Worm (Caenorhabditis elegans) whole organism, L3 larva: ENCODE data around the gene mig-10.

ENCODE experiments used
- R02D3.7 ChIP-seq: fragments of 150-350 bp; optimal IDR thresholded peaks from 2 replicates; lab custom pipeline; 2014; ENCODE audit warnings: missing biosample characterization, missing genetic modification characterization
- ceh-28 ChIP-seq: fragments of 150-350 bp; optimal IDR thresholded peaks from 2 replicates; lab custom pipeline; 2014; ENCODE audit warnings: missing biosample characterization, missing genetic modification reagents, missing genetic modification characterization
- ceh-82 ChIP-seq: fragments of 150-350 bp; optimal IDR thresholded peaks from 2 replicates; lab custom pipeline; 2014; ENCODE audit warnings: missing biosample characterization, missing genetic modification characterization
- ceh-9 ChIP-seq: sonication (generic microtip); optimal IDR thresholded peaks from 2 replicates; lab custom pipeline; 2018; ENCODE audit warnings: missing biosample characterization, missing genetic modification characterization
- daf-12 ChIP-seq: fragments of 150-350 bp; optimal IDR thresholded peaks from 2 replicates; lab custom pipeline; 2014; ENCODE audit warnings: missing biosample characterization, missing genetic modification reagents, missing genetic modification characterization
- egl-27 ChIP-seq: sonication (generic microtip); optimal IDR thresholded peaks from 4 replicates; lab custom pipeline; 2017; ENCODE audit warnings: missing biosample characterization, missing genetic modification reagents, missing genetic modification characterization
- egl-5 ChIP-seq: fragments of 150-350 bp; optimal IDR thresholded peaks from 2 replicates; lab custom pipeline; 2017; ENCODE audit warnings: missing biosample characterization, missing genetic modification reagents, missing genetic modification characterization, inconsistent platforms
- elt-1 ChIP-seq: fragments of 150-350 bp; optimal IDR thresholded peaks from 2 replicates; lab custom pipeline; 2014; ENCODE audit warnings: missing biosample characterization, missing genetic modification characterization
- elt-2 ChIP-seq: sonication (generic microtip); optimal IDR thresholded peaks from 2 replicates; lab custom pipeline; 2016; ENCODE audit warnings: missing genetic modification reagents, mild to moderate bottlenecking, missing genetic modification characterization, missing compliant biosample characterization
- elt-3 ChIP-seq, 3 experiments: fragments of 150-350 bp in 1 of 3; sonication (generic microtip) in 2 of 3; optimal IDR thresholded peaks; 2 replicates in 2 of 3; 4 replicates in 1 of 3; lab custom pipeline; 2014 to 2017; ENCODE audit warnings: missing biosample characterization in 3 of 3, missing genetic modification characterization in 3 of 3
- eor-1 ChIP-seq, 2 experiments: fragments of 150-350 bp; optimal IDR thresholded peaks; 2 replicates each; lab custom pipeline; 2014 to 2018; ENCODE audit warnings: missing biosample characterization in 2 of 2, missing genetic modification characterization in 2 of 2
- fkh-10 ChIP-seq: sonication (generic microtip); optimal IDR thresholded peaks from 2 replicates; lab custom pipeline; 2017; ENCODE audit warnings: missing biosample characterization, missing genetic modification reagents, missing genetic modification characterization
- hmg-11 ChIP-seq: sonication (generic microtip); optimal IDR thresholded peaks from 2 replicates; lab custom pipeline; 2016; ENCODE audit warnings: missing genetic modification characterization, missing compliant biosample characterization
- jun-1 ChIP-seq: fragments of 150-350 bp; optimal IDR thresholded peaks from 2 replicates; lab custom pipeline; 2014; ENCODE audit warnings: missing biosample characterization, missing genetic modification reagents, missing genetic modification characterization
- lin-15B ChIP-seq: fragments of 150-350 bp; optimal IDR thresholded peaks from 2 replicates; lab custom pipeline; 2014; ENCODE audit warnings: missing biosample characterization, missing genetic modification characterization
- lin-39 ChIP-seq: fragments of 150-350 bp; optimal IDR thresholded peaks from 2 replicates; lab custom pipeline; 2018; ENCODE audit warnings: missing biosample characterization, missing genetic modification reagents, missing genetic modification characterization
- lsy-12 ChIP-seq: sonication (generic microtip); optimal IDR thresholded peaks from 2 replicates; lab custom pipeline; 2016; ENCODE audit warnings: mild to moderate bottlenecking, missing genetic modification characterization, missing compliant biosample characterization
- mdl-1 ChIP-seq: fragments of 150-350 bp; optimal IDR thresholded peaks from 2 replicates; lab custom pipeline; 2014; ENCODE audit warnings: missing biosample characterization, missing genetic modification characterization
- nfya-1 ChIP-seq: sonication (generic microtip); optimal IDR thresholded peaks from 2 replicates; lab custom pipeline; 2017; ENCODE audit warnings: missing genetic modification characterization, mild to moderate bottlenecking, missing compliant biosample characterization, antibody characterized with exemption, moderate library complexity; ENCODE audit not compliant: insufficient read depth
- nhr-12 ChIP-seq: fragments of 150-350 bp; optimal IDR thresholded peaks from 2 replicates; lab custom pipeline; 2014; ENCODE audit warnings: missing biosample characterization, missing genetic modification characterization
- nhr-23 ChIP-seq: fragments of 150-350 bp; optimal IDR thresholded peaks from 2 replicates; lab custom pipeline; 2014; ENCODE audit warnings: missing biosample characterization, missing genetic modification reagents, missing genetic modification characterization
- nhr-237 ChIP-seq: fragments of 150-350 bp; optimal IDR thresholded peaks from 2 replicates; lab custom pipeline; 2014; ENCODE audit warnings: missing biosample characterization, missing genetic modification characterization
- nhr-25 ChIP-seq: sonication (generic microtip); optimal IDR thresholded peaks from 2 replicates; lab custom pipeline; 2017; ENCODE audit warnings: missing biosample characterization, missing genetic modification characterization
- nhr-28 ChIP-seq: fragments of 150-350 bp; optimal IDR thresholded peaks from 2 replicates; lab custom pipeline; 2014; ENCODE audit warnings: missing biosample characterization, missing genetic modification characterization
- nhr-43 ChIP-seq: sonication (generic microtip); optimal IDR thresholded peaks from 2 replicates; lab custom pipeline; 2016; ENCODE audit warnings: mild to moderate bottlenecking, missing genetic modification characterization, missing compliant biosample characterization; ENCODE audit not compliant: poor library complexity, severe bottlenecking
- nhr-67 ChIP-seq: fragments of 150-350 bp; optimal IDR thresholded peaks from 2 replicates; lab custom pipeline; 2014; ENCODE audit warnings: missing biosample characterization, missing genetic modification characterization
- pha-4 ChIP-seq: fragments of 150-350 bp; optimal IDR thresholded peaks from 2 replicates; lab custom pipeline; 2014; ENCODE audit warnings: missing biosample characterization, missing genetic modification reagents, missing genetic modification characterization
- pqm-1 ChIP-seq: fragments of 150-350 bp; optimal IDR thresholded peaks from 2 replicates; lab custom pipeline; 2017; ENCODE audit warnings: missing biosample characterization, missing genetic modification characterization, inconsistent platforms
- skn-1 ChIP-seq: fragments of 150-350 bp; optimal IDR thresholded peaks from 2 replicates; lab custom pipeline; 2014; ENCODE audit warnings: missing biosample characterization, missing genetic modification characterization
- snpc-4 ChIP-seq: fragments of 150-350 bp; optimal IDR thresholded peaks from 2 replicates; lab custom pipeline; 2014; ENCODE audit warnings: missing biosample characterization, missing genetic modification characterization
- tbx-2 ChIP-seq: sonication (generic microtip); optimal IDR thresholded peaks from 2 replicates; lab custom pipeline; 2016; ENCODE audit warnings: mild to moderate bottlenecking, missing genetic modification characterization, missing compliant biosample characterization
- unc-39 ChIP-seq: sonication (generic microtip); optimal IDR thresholded peaks from 4 replicates; lab custom pipeline; 2017; ENCODE audit warnings: missing biosample characterization, missing genetic modification characterization
- unc-62 ChIP-seq: fragments of 150-350 bp; sonication (generic microtip); optimal IDR thresholded peaks from 4 replicates; lab custom pipeline; 2014; ENCODE audit warnings: missing biosample characterization, missing genetic modification reagents, missing genetic modification characterization
- zag-1 ChIP-seq: fragments of 150-350 bp; optimal IDR thresholded peaks from 2 replicates; lab custom pipeline; 2014; ENCODE audit warnings: missing biosample characterization, missing genetic modification characterization
- ztf-11 ChIP-seq: fragments of 150-350 bp; optimal IDR thresholded peaks from 2 replicates; lab custom pipeline; 2014; ENCODE audit warnings: missing biosample characterization, missing genetic modification characterization

The mig-10 gene

DNA sequence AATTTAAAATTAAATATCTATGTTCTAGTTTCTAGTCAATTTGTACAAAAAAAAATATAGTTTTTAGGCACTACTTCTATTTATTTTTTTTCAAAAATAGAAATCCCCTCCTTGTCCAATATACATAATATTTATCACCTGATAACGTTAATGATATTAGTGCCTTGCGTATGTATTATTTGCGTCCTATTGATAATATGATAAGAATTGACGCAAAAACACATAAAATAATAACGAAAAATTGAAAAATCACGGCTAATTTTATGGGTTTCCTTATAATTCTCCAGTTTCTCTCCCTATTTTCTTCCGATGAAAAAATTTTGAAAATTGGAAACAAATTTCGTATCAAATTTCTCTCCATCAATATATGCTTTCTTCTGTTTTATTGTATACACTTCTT lies 20.8 kb downstream of the mig-10 start:
- TF ChIP-seq pha-4 (tag; lab: Kevin White, UChicago) (peak; percentile 43), pqm-1 (tag; lab: Kevin White, UChicago) (peak; percentile 14), nhr-67 (tag; lab: Kevin White, UChicago) (no peak), elt-1 (tag; lab: Kevin White, UChicago) (no peak), elt-3 (tag; optimal IDR thresholded peaks at IDR 0.05; lab: Kevin White, UChicago) (no peak), eor-1 (tag; optimal IDR thresholded peaks at IDR 0.05; lab: Kevin White, UChicago) (no peak), elt-2 (tag; lab: Kevin White, UChicago) (peak; percentile 76), egl-5 (tag; lab: Kevin White, UChicago) (no peak)

DNA sequence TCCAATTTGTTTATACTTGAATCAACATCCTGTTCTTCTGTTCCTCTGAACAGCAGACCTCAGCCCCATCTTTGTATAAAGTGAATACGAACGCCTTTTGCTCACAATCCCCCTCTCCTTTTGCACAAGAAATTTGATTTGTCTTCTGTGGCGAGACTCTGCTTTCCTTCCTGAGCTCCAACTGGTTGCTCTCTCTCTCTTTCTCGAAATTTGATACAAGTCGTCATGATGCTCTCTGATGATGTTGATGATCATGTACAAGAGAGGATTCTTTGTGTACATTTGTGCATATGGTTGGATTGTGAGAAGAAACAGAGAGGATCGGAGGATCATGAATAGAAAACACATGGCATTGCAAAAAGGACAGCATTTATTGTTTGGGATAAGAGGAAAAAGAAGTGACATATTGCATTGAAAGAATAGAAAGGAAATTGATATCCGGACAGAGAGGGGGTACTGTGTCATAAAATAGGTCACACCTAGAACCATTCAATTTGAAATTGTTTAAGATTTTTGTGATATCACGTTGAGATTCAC lies 22.0 kb downstream of the mig-10 start:
- no peak for TF ChIP-seq ceh-9 (tag; lab: Kevin White, UChicago)
- no peak for TF ChIP-seq ceh-82 (tag; lab: Kevin White, UChicago)
- TF ChIP-seq nhr-25 (tag; lab: Kevin White, UChicago), result no peak
- TF ChIP-seq elt-1 (tag; lab: Kevin White, UChicago), result no peak
- TF ChIP-seq pqm-1 (tag; lab: Kevin White, UChicago), result no peak
- no peak for TF ChIP-seq pha-4 (tag; lab: Kevin White, UChicago)
- no peak for TF ChIP-seq egl-27 (tag; lab: Kevin White, UChicago)
- no peak for TF ChIP-seq R02D3.7
- no peak for TF ChIP-seq tbx-2 (tag; lab: Kevin White, UChicago)
- TF ChIP-seq lsy-12 (tag; lab: Kevin White, UChicago), result no peak
- no peak for TF ChIP-seq mdl-1 (tag; lab: Kevin White, UChicago)

DNA sequence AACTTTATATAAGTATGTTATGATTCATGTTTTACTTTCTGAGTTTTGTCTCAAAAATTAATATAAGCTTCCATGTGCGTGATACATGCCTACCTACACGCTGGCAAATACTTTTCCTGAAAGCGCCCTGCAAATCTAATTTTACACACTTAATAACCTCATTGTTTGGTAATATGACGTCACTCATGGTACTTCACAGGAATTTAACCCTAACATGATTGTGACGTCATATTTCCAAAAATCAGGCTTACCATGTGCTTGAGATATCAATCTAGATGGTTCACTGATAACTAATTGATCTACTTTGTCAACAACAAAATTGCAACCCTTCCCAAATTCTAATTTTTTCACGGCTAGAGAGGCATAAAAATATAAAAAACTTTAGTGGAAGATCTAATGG lies 24.5 kb downstream of the mig-10 start:
- TF ChIP-seq zag-1 (tag; lab: Kevin White, UChicago), result no peak
- TF ChIP-seq, all 47 proteins: peak for 0

DNA sequence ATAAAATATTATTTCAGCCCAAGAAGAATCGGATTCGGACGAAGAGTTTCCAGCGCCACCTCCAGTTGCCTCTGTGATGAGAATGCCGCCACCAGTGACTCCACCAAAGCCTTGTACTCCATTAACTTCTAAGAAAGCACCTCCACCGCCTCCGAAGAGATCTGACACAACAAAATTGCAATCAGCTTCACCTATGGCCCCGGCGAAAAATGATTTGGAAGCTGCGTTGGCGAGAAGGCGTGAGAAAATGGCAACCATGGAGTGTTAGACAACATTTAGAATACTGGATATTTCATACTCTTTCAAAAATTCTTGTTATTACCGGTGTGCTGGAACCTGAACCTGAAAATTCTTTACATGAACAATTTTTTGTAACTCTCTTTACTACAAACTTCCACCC lies 26.4 kb downstream of the mig-10 start:
- no peak for TF ChIP-seq mdl-1 (tag; lab: Kevin White, UChicago)
- no peak for TF ChIP-seq nhr-25 (tag; lab: Kevin White, UChicago)
- no peak for TF ChIP-seq nhr-67 (tag; lab: Kevin White, UChicago)
- no peak for TF ChIP-seq pqm-1 (tag; lab: Kevin White, UChicago)
- TF ChIP-seq unc-62 (GFP tag; lab: Kevin White, UChicago), result no peak
- no peak for TF ChIP-seq nhr-28 (tag; lab: Kevin White, UChicago)
- TF ChIP-seq nfya-1 (tag; lab: Kevin White, UChicago), result no peak
- TF ChIP-seq ceh-82 (tag; lab: Kevin White, UChicago), result no peak
- TF ChIP-seq nhr-12 (tag; lab: Kevin White, UChicago), result no peak

ce11 chrIII:8305816-8306215 lies 26.9 kb downstream of the mig-10 start:
- TF ChIP-seq daf-12 (tag; lab: Kevin White, UChicago) (no peak), ztf-11 (tag; lab: Kevin White, UChicago) (no peak)

DNA sequence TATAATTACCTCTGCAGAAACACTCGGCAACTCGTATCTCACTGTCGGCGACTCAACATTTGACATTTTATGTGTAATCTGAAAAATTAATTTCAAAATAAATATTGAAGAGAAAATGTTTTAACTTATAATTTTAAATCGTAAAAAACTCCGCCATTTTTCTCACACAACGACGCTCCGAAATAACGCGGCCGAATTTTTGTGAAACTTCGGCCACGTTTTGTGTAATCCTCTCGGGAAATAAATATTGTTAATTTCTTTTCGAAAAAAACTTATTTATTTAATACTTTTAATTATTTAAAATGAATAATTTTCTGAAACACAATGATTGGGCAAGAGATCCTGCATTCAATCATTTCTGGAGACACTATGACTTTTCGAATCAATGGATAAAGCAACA lies 28.5 kb downstream of the mig-10 start, which contains the start of the genes F10E9.7 and F10E9.5:
Gene F10E9.7, minus strand, starts transcription at position 86 of the 400 bp plus-strand sequence.
Gene F10E9.5, plus strand, starts transcription at position 237 of the 400 bp plus-strand sequence.
- TF ChIP-seq ceh-82 (tag; lab: Kevin White, UChicago) (peak; percentile 58), lsy-12 (tag; lab: Kevin White, UChicago) (peak; percentile 89), unc-39 (tag; lab: Kevin White, UChicago) (no peak), eor-1 (tag; optimal IDR thresholded peaks at IDR 0.05; lab: Kevin White, UChicago) (peak in 1 of 2 experiments; percentile 49), elt-2 (tag; lab: Kevin White, UChicago) (peak; percentile 53), tbx-2 (tag; lab: Kevin White, UChicago) (peak; percentile 56), ceh-28 (tag; lab: Kevin White, UChicago) (peak; percentile 32), ceh-9 (tag; lab: Kevin White, UChicago) (no peak), hmg-11 (tag; lab: Kevin White, UChicago) (peak; percentile 71), nhr-237 (tag; lab: Kevin White, UChicago) (no peak), unc-62 (GFP tag; lab: Kevin White, UChicago) (no peak), lin-15B (peak; percentile 97), pqm-1 (tag; lab: Kevin White, UChicago) (peak; percentile 27), daf-12 (tag; lab: Kevin White, UChicago) (no peak), nfya-1 (tag; lab: Kevin White, UChicago) (peak; percentile 89), fkh-10 (GFP tag; lab: Kevin White, UChicago) (peak; percentile 30), skn-1 (tag; lab: Kevin White, UChicago) (peak; percentile 58), egl-5 (tag; lab: Kevin White, UChicago) (peak; percentile 68), snpc-4 (peak; percentile 86), pha-4 (tag; lab: Kevin White, UChicago) (peak; percentile 96), R02D3.7 (peak; percentile 55), nhr-23 (tag; lab: Kevin White, UChicago) (peak; percentile 96), nhr-67 (tag; lab: Kevin White, UChicago) (peak; percentile 60), elt-1 (tag; lab: Kevin White, UChicago) (peak; percentile 17), nhr-25 (tag; lab: Kevin White, UChicago) (peak; percentile 57), lin-39 (tag; lab: Kevin White, UChicago) (peak; percentile 62), nhr-43 (tag; lab: Kevin White, UChicago) (peak; percentile 97), jun-1 (tag; lab: Kevin White, UChicago) (no peak)
